Fruit fly (Drosophila melanogaster) whole organism, embryonic: ENCODE results near the gene CG14982.

Experiments
- ATbp ChIP-seq: fragments of 200-800 bp; sonication (Bioruptor generic); optimal IDR thresholded peaks from 2 replicates; lab custom pipeline; 2017; ENCODE audit warnings: missing biosample characterization, mild to moderate bottlenecking, missing genetic modification characterization, missing genetic modification reagents
- Asciz ChIP-seq: fragments of 200-800 bp; sonication (Bioruptor generic); optimal IDR thresholded peaks from 2 replicates; lab custom pipeline; 2017; ENCODE audit warnings: missing biosample characterization, mild to moderate bottlenecking, missing genetic modification characterization, missing genetic modification reagents
- Bgb ChIP-seq: fragments of 200-800 bp; sonication (Bioruptor generic); IDR thresholded peaks from 2 replicates; pipeline ENCODE4 v1.3.6; 2022; ENCODE audit warnings: missing biosample characterization, missing genetic modification characterization; ENCODE audit not compliant: partially characterized antibody
- Blimp-1 ChIP-seq: fragments of 200-800 bp; sonication (Bioruptor generic); optimal IDR thresholded peaks from 3 replicates; lab custom pipeline; 2018; ENCODE audit warnings: missing biosample characterization, missing genetic modification characterization, mild to moderate bottlenecking, moderate library complexity, missing genetic modification reagents
- BtbVII ChIP-seq: fragments of 200-800 bp; sonication (Bioruptor generic); optimal IDR thresholded peaks from 3 replicates; lab custom pipeline; 2017; ENCODE audit warnings: missing biosample characterization, mild to moderate bottlenecking, missing genetic modification characterization
- CG12659 ChIP-seq: fragments of 200-800 bp; sonication (Bioruptor generic); optimal IDR thresholded peaks from 3 replicates; lab custom pipeline; 2017; ENCODE audit warnings: mild to moderate bottlenecking, missing biosample characterization, missing genetic modification reagents, missing genetic modification characterization
- CG16779 ChIP-seq: fragments of 200-800 bp; sonication (Bioruptor generic); IDR thresholded peaks from 2 replicates; pipeline ENCODE4 v1.3.6; 2022; ENCODE audit warnings: missing biosample characterization, missing genetic modification characterization
- CG17186 ChIP-seq: fragments of 200-800 bp; sonication (Bioruptor generic); optimal IDR thresholded peaks from 3 replicates; lab custom pipeline; 2017; ENCODE audit warnings: missing biosample characterization, missing genetic modification reagents, missing genetic modification characterization
- CG17359 ChIP-seq: fragments of 200-800 bp; sonication (Bioruptor generic); optimal IDR thresholded peaks from 3 replicates; lab custom pipeline; 2018; ENCODE audit warnings: missing biosample characterization, mild to moderate bottlenecking, missing genetic modification characterization, moderate library complexity
- CG17568 ChIP-seq: fragments of 200-800 bp; sonication (Bioruptor generic); optimal IDR thresholded peaks from 2 replicates; lab custom pipeline; 2018; ENCODE audit warnings: missing biosample characterization, mild to moderate bottlenecking, missing genetic modification characterization, moderate library complexity
- CG18599 ChIP-seq: fragments of 200-800 bp; sonication (Bioruptor generic); optimal IDR thresholded peaks from 3 replicates; lab custom pipeline; 2017; ENCODE audit warnings: missing biosample characterization, missing genetic modification characterization, mild to moderate bottlenecking, moderate library complexity, missing genetic modification reagents
- CG2120 ChIP-seq: fragments of 200-800 bp; sonication (Bioruptor generic); optimal IDR thresholded peaks from 3 replicates; lab custom pipeline; 2016; ENCODE audit warnings: missing biosample characterization, missing genetic modification characterization
- CG2199 ChIP-seq: fragments of 200-800 bp; sonication (Bioruptor generic); IDR thresholded peaks from 3 replicates; pipeline ENCODE4 v1.3.6; 2022; ENCODE audit warnings: missing biosample characterization, missing genetic modification characterization
- CG2678 ChIP-seq: fragments of 200-800 bp; sonication (Bioruptor generic); optimal IDR thresholded peaks from 3 replicates; lab custom pipeline; 2019; ENCODE audit warnings: missing biosample characterization, mild to moderate bottlenecking, missing genetic modification characterization, moderate library complexity
- CG30403 ChIP-seq: fragments of 200-800 bp; sonication (Bioruptor generic); optimal IDR thresholded peaks from 3 replicates; lab custom pipeline; 2016; ENCODE audit warnings: missing biosample characterization, missing genetic modification characterization
- CG4854 ChIP-seq: fragments of 200-800 bp; sonication (Bioruptor generic); optimal IDR thresholded peaks from 2 replicates; lab custom pipeline; 2016; ENCODE audit warnings: missing biosample characterization, missing genetic modification characterization, inconsistent platforms
- CG6765 ChIP-seq: fragments of 200-800 bp; sonication (Bioruptor generic); optimal IDR thresholded peaks from 3 replicates; lab custom pipeline; 2017; ENCODE audit warnings: missing biosample characterization, mild to moderate bottlenecking, missing genetic modification characterization
- CG8290 ChIP-seq, 3 experiments: fragments of 200-800 bp; sonication (Bioruptor generic); optimal IDR thresholded peaks; 2 replicates each; lab custom pipeline; 2016 to 2019; ENCODE audit warnings: missing biosample characterization in 3 of 3, missing genetic modification characterization in 3 of 3, mild to moderate bottlenecking in 2 of 3, moderate library complexity in 1 of 3
- CG9437 ChIP-seq: fragments of 200-800 bp; sonication (Bioruptor generic); optimal IDR thresholded peaks from 2 replicates; lab custom pipeline; 2018; ENCODE audit warnings: missing biosample characterization, mild to moderate bottlenecking, missing genetic modification characterization
- CG9797 ChIP-seq: fragments of 200-800 bp; sonication (Bioruptor generic); optimal IDR thresholded peaks from 3 replicates; lab custom pipeline; 2018; ENCODE audit warnings: missing biosample characterization, mild to moderate bottlenecking, missing genetic modification characterization
- CTCF ChIP-seq: fragments of 200-800 bp; sonication (Bioruptor generic); optimal IDR thresholded peaks from 2 replicates; lab custom pipeline; 2017; ENCODE audit warnings: missing biosample characterization, mild to moderate bottlenecking, missing genetic modification characterization, moderate library complexity
- Camta ChIP-seq: fragments of 200-800 bp; sonication (Bioruptor generic); optimal IDR thresholded peaks from 2 replicates; lab custom pipeline; 2016; ENCODE audit warnings: missing biosample characterization, missing genetic modification characterization
- ERR ChIP-seq: fragments of 200-800 bp; sonication (Bioruptor generic); optimal IDR thresholded peaks from 2 replicates; lab custom pipeline; 2016; ENCODE audit warnings: missing biosample characterization, missing genetic modification characterization
- Fer1 ChIP-seq: fragments of 200-800 bp; sonication (Bioruptor generic); optimal IDR thresholded peaks from 2 replicates; lab custom pipeline; 2017; ENCODE audit warnings: missing biosample characterization, mild to moderate bottlenecking, missing genetic modification characterization
- HLH4C ChIP-seq: fragments of 200-800 bp; sonication (Bioruptor generic); IDR thresholded peaks from 3 replicates; pipeline ENCODE4 v1.3.6; 2022; ENCODE audit warnings: missing biosample characterization, missing genetic modification characterization; ENCODE audit not compliant: partially characterized antibody
- Hmr ChIP-seq: fragments of 200-800 bp; sonication (Bioruptor generic); optimal IDR thresholded peaks from 3 replicates; lab custom pipeline; 2017; ENCODE audit warnings: mild to moderate bottlenecking, missing biosample characterization, missing genetic modification reagents, missing genetic modification characterization
- Optix ChIP-seq: fragments of 200-800 bp; sonication (Bioruptor generic); IDR thresholded peaks from 3 replicates; pipeline ENCODE4 v1.3.6; 2022; ENCODE audit warnings: missing biosample characterization, missing genetic modification characterization
- PHDP ChIP-seq: fragments of 200-800 bp; sonication (Bioruptor generic); optimal IDR thresholded peaks from 3 replicates; lab custom pipeline; 2018; ENCODE audit warnings: missing biosample characterization, mild to moderate bottlenecking, missing genetic modification characterization, moderate library complexity
- Vsx1 ChIP-seq: fragments of 200-800 bp; sonication (Bioruptor generic); optimal IDR thresholded peaks from 2 replicates; lab custom pipeline; 2017; ENCODE audit warnings: missing biosample characterization, mild to moderate bottlenecking, missing genetic modification characterization, missing genetic modification reagents
- bcd ChIP-seq: fragments of 200-800 bp; sonication (Bioruptor generic); optimal IDR thresholded peaks from 2 replicates; lab custom pipeline; 2017; ENCODE audit warnings: missing biosample characterization, mild to moderate bottlenecking, missing genetic modification characterization
- bsh ChIP-seq, 2 experiments: fragments of 200-800 bp; sonication (Bioruptor generic); optimal IDR thresholded peaks; 2 replicates each; lab custom pipeline; 2017 to 2018; ENCODE audit warnings: mild to moderate bottlenecking in 2 of 2, missing biosample characterization in 2 of 2, missing genetic modification characterization in 2 of 2, moderate library complexity in 1 of 2
- caup ChIP-seq: fragments of 200-800 bp; sonication (Bioruptor generic); optimal IDR thresholded peaks from 3 replicates; lab custom pipeline; 2017; ENCODE audit warnings: missing biosample characterization, mild to moderate bottlenecking, missing genetic modification characterization, moderate library complexity; ENCODE audit not compliant: severe bottlenecking
- ci ChIP-seq: fragments of 200-800 bp; sonication (Bioruptor generic); IDR thresholded peaks from 3 replicates; pipeline ENCODE4 v1.3.6; 2022; ENCODE audit warnings: missing biosample characterization, missing genetic modification characterization
- cwo ChIP-seq: fragments of 200-800 bp; sonication (Bioruptor generic); optimal IDR thresholded peaks from 3 replicates; lab custom pipeline; 2017; ENCODE audit warnings: missing biosample characterization, missing genetic modification characterization, mild to moderate bottlenecking, moderate library complexity, missing genetic modification reagents
- fd3F ChIP-seq: fragments of 200-800 bp; sonication (Bioruptor generic); optimal IDR thresholded peaks from 2 replicates; lab custom pipeline; 2018; ENCODE audit warnings: missing biosample characterization, mild to moderate bottlenecking, missing genetic modification characterization, moderate library complexity
- gcm2 ChIP-seq: fragments of 200-800 bp; sonication (Bioruptor generic); optimal IDR thresholded peaks from 2 replicates; lab custom pipeline; 2016; ENCODE audit warnings: missing biosample characterization, missing genetic modification characterization
- lab ChIP-seq: fragments of 200-800 bp; sonication (Bioruptor generic); optimal IDR thresholded peaks from 3 replicates; lab custom pipeline; 2017; ENCODE audit warnings: missing biosample characterization, missing genetic modification characterization, mild to moderate bottlenecking, moderate library complexity, missing genetic modification reagents
- lov ChIP-seq, 2 experiments: fragments of 200-800 bp in 1 of 2; fragments of >200 bp in 1 of 2; sonication (Bioruptor generic) in 1 of 2; IDR thresholded peaks in 1 of 2; optimal IDR thresholded peaks in 1 of 2; 2 replicates in 1 of 2; 3 replicates in 1 of 2; pipeline versions ENCODE4 v1.3.6 to Lab custom; 2017 to 2022; ENCODE audit warnings: missing biosample characterization in 1 of 2, missing genetic modification characterization in 1 of 2
- prd ChIP-seq, 3 experiments: fragments of >200 bp in 2 of 3; fragments of 200-800 bp in 1 of 3; sonication (Bioruptor generic) in 1 of 3; optimal IDR thresholded peaks in 2 of 3; IDR thresholded peaks in 1 of 3; 2 replicates in 2 of 3; 3 replicates in 1 of 3; pipeline versions ENCODE4 v1.3.6 to Lab custom; 2017 to 2022; ENCODE audit warnings: missing biosample characterization in 1 of 3, missing genetic modification characterization in 1 of 3
- psq ChIP-seq: fragments of 200-800 bp; sonication (Bioruptor generic); optimal IDR thresholded peaks from 2 replicates; lab custom pipeline; 2017; ENCODE audit warnings: missing biosample characterization, missing genetic modification characterization
- schlank ChIP-seq: fragments of 200-800 bp; sonication (Bioruptor generic); optimal IDR thresholded peaks from 2 replicates; lab custom pipeline; 2018; ENCODE audit warnings: missing biosample characterization, mild to moderate bottlenecking, missing genetic modification characterization
- sens ChIP-seq: fragments of 200-800 bp; sonication (Bioruptor generic); peaks from one replicate; lab custom pipeline; 2016; ENCODE audit warnings: missing biosample characterization, missing genetic modification characterization
- seq ChIP-seq: fragments of 200-800 bp; sonication (Bioruptor generic); IDR thresholded peaks from 2 replicates; pipeline ENCODE4 v1.3.6; 2022; ENCODE audit warnings: missing biosample characterization, missing genetic modification characterization
- sob ChIP-seq: fragments of 200-800 bp; sonication (Bioruptor generic); IDR thresholded peaks from 2 replicates; pipeline ENCODE4 v1.3.6; 2022; ENCODE audit warnings: missing biosample characterization, missing genetic modification characterization
- tio ChIP-seq: fragments of 200-800 bp; sonication (Bioruptor generic); optimal IDR thresholded peaks from 2 replicates; lab custom pipeline; 2017; ENCODE audit warnings: missing biosample characterization, missing genetic modification characterization, inconsistent platforms
- toy ChIP-seq: fragments of 200-800 bp; sonication (Bioruptor generic); IDR thresholded peaks from 2 replicates; pipeline ENCODE4 v1.3.6; 2022; ENCODE audit warnings: missing biosample characterization, missing genetic modification characterization
- tup ChIP-seq: fragments of 200-800 bp; sonication (Bioruptor generic); optimal IDR thresholded peaks from 2 replicates; lab custom pipeline; 2016; ENCODE audit warnings: missing biosample characterization, mild to moderate bottlenecking, missing genetic modification characterization, moderate library complexity

The CG14982 gene

dm6 chr3L:3930930-3931329 is 11.6 kb upstream of the CG14982 start:
- TF ChIP-seq seq (GFP tag; lab: Robert Waterston, UW) (no peak), tio (GFP tag; lab: Kevin White, UChicago) (peak; percentile 37), ci (GFP tag; lab: Robert Waterston, UW) (0 out of 3 replicates have a peak, but pooled peaks have one; percentile 43), ATbp (GFP tag; lab: Kevin White, UChicago) (peak; percentile 26), psq (GFP tag; lab: Kevin White, UChicago) (no peak), HLH4C (GFP tag; lab: Robert Waterston, UW) (0 out of 3 replicates have a peak, but pooled peaks have one; percentile 33), Asciz (peak; percentile 8), toy (GFP tag; lab: Robert Waterston, UW) (no peak), BtbVII (GFP tag; lab: Kevin White, UChicago) (peak; percentile 29), PHDP (tag; lab: Kevin White, UChicago) (peak; percentile 20), CG17359 (tag; lab: Kevin White, UChicago) (peak; percentile 2), CG9437 (GFP tag; lab: Kevin White, UChicago) (peak; percentile 15), CG2199 (GFP tag; lab: Robert Waterston, UW) (peak; percentile 79; the same call in 1 of the 3 replicates), CTCF (GFP tag; lab: Kevin White, UChicago) (peak; percentile 30), lov (optimal IDR thresholded peaks at IDR 0.05; lab: Kevin White, UChicago) (no peak), lov (GFP tag; IDR thresholded peaks at IDR 0.05; lab: Robert Waterston, UW) (no peak), CG12659 (GFP tag; lab: Kevin White, UChicago) (peak; percentile 26), sens (peak; percentile 84), CG17568 (GFP tag; lab: Kevin White, UChicago) (peak; percentile 16), Blimp-1 (GFP tag; lab: Kevin White, UChicago) (peak; percentile 29), bsh (GFP tag; optimal IDR thresholded peaks at IDR 0.05; lab: Kevin White, UChicago) (peak in 1 of 2 experiments; percentile 18), CG4854 (GFP tag; lab: Kevin White, UChicago) (no peak), Bgb (GFP tag; lab: Robert Waterston, UW) (peak; percentile 31; the same call in 1 of the 2 replicates), Vsx1 (GFP tag; lab: Kevin White, UChicago) (no peak)

- TF ChIP-seq CG18599 (peak; percentile 51), caup (GFP tag; lab: Kevin White, UChicago) (peak; percentile 25), fd3F (GFP tag; lab: Kevin White, UChicago) (peak; percentile 0), bcd (GFP tag; lab: Kevin White, UChicago) (no peak), PHDP (tag; lab: Kevin White, UChicago) (no peak), CG8290 (GFP tag; optimal IDR thresholded peaks at IDR 0.05; lab: Kevin White, UChicago) (no peak), CG8290 (tag; optimal IDR thresholded peaks at IDR 0.05; lab: Kevin White, UChicago) (peak in 1 of 2 experiments; percentile 14), CG2678 (tag; lab: Kevin White, UChicago) (peak; percentile 14), cwo (GFP tag; lab: Kevin White, UChicago) (peak; percentile 64), Hmr (peak; percentile 52), CG9797 (GFP tag; lab: Kevin White, UChicago) (no peak), CG30403 (GFP tag; lab: Kevin White, UChicago) (no peak), CG2120 (GFP tag; lab: Kevin White, UChicago) (peak; percentile 5), sob (GFP tag; lab: Robert Waterston, UW) (no peak), prd (optimal IDR thresholded peaks at IDR 0.05; lab: Kevin White, UChicago) (no peak), prd (GFP tag; IDR thresholded peaks at IDR 0.05; lab: Robert Waterston, UW) (no peak), Fer1 (GFP tag; lab: Kevin White, UChicago) (peak; percentile 15), tup (GFP tag; lab: Kevin White, UChicago) (no peak), CG16779 (no peak), gcm2 (no peak), Optix (GFP tag; lab: Robert Waterston, UW) (no peak), lab (peak; percentile 38), schlank (tag; lab: Kevin White, UChicago) (peak; percentile 15), sens (peak; percentile 42), CG17186 (no peak), CG6765 (GFP tag; lab: Kevin White, UChicago) (peak; percentile 41), Camta (GFP tag; lab: Kevin White, UChicago) (no peak), ERR (no peak)
These were observed 10.7 kb upstream of the CG14982 start for dm6 chr3L:3931778-3932177.
